Fruit fly (Drosophila melanogaster) whole organism, embryonic: ENCODE data around the gene CG31792.

Experiments used
- ATbp ChIP-seq: fragments of 200-800 bp; sonication (Bioruptor generic); optimal IDR thresholded peaks from 2 replicates; lab custom pipeline; 2017; ENCODE audit warnings: missing biosample characterization, mild to moderate bottlenecking, missing genetic modification characterization, missing genetic modification reagents
- Antp ChIP-seq: fragments of 200-800 bp; sonication (Bioruptor generic); optimal IDR thresholded peaks from 3 replicates; lab custom pipeline; 2016; ENCODE audit warnings: missing biosample characterization, missing genetic modification characterization
- Bteb2 ChIP-seq: fragments of 200-800 bp; sonication (Bioruptor generic); optimal IDR thresholded peaks from 2 replicates; lab custom pipeline; 2016; ENCODE audit warnings: missing biosample characterization, missing genetic modification characterization
- CG10267 ChIP-seq: fragments of 200-800 bp; sonication (Bioruptor generic); optimal IDR thresholded peaks from 2 replicates; lab custom pipeline; 2018; ENCODE audit warnings: missing biosample characterization, mild to moderate bottlenecking, missing genetic modification characterization, moderate library complexity
- CG10431 ChIP-seq: fragments of 200-800 bp; sonication (Bioruptor generic); optimal IDR thresholded peaks from 3 replicates; lab custom pipeline; 2018; ENCODE audit warnings: missing biosample characterization, mild to moderate bottlenecking, missing genetic modification characterization
- CG11398 ChIP-seq: fragments of 200-800 bp; sonication (Bioruptor generic); optimal IDR thresholded peaks from 2 replicates; lab custom pipeline; 2016; ENCODE audit warnings: missing biosample characterization, missing genetic modification characterization
- CG11723 ChIP-seq: fragments of 200-800 bp; sonication (Bioruptor generic); optimal IDR thresholded peaks from 2 replicates; lab custom pipeline; 2017; ENCODE audit warnings: missing biosample characterization, mild to moderate bottlenecking, missing genetic modification characterization
- CG14667 ChIP-seq: fragments of 200-800 bp; sonication (Bioruptor generic); IDR thresholded peaks from 2 replicates; pipeline ENCODE4 v1.3.6; 2022; ENCODE audit warnings: missing biosample characterization, missing genetic modification characterization
- CG15073 ChIP-seq: fragments of 200-800 bp; sonication (Bioruptor generic); optimal IDR thresholded peaks from 2 replicates; lab custom pipeline; 2016; ENCODE audit warnings: missing biosample characterization, missing genetic modification characterization
- CG15269 ChIP-seq: fragments of 200-800 bp; sonication (Bioruptor generic); optimal IDR thresholded peaks from 2 replicates; lab custom pipeline; 2018; ENCODE audit warnings: missing biosample characterization, mild to moderate bottlenecking, missing genetic modification characterization, moderate library complexity
- CG17328 ChIP-seq: fragments of 200-800 bp; sonication (Bioruptor generic); IDR thresholded peaks from 2 replicates; pipeline ENCODE4 v1.3.6; 2022; ENCODE audit warnings: missing biosample characterization, missing genetic modification characterization
- CG17361 ChIP-seq: fragments of 200-800 bp; sonication (Bioruptor generic); IDR thresholded peaks from 3 replicates; pipeline ENCODE4 v1.3.6; 2022; ENCODE audit warnings: missing biosample characterization, missing genetic modification characterization
- CG1792 ChIP-seq: fragments of 200-800 bp; sonication (Bioruptor generic); optimal IDR thresholded peaks from 2 replicates; lab custom pipeline; 2016; ENCODE audit warnings: missing biosample characterization, missing genetic modification characterization
- CG18476 ChIP-seq: fragments of 200-800 bp; sonication (Bioruptor generic); optimal IDR thresholded peaks from 2 replicates; lab custom pipeline; 2016; ENCODE audit warnings: missing biosample characterization, mild to moderate bottlenecking, missing genetic modification characterization
- CG2120 ChIP-seq: fragments of 200-800 bp; sonication (Bioruptor generic); optimal IDR thresholded peaks from 3 replicates; lab custom pipeline; 2016; ENCODE audit warnings: missing biosample characterization, missing genetic modification characterization
- CG4404 ChIP-seq: fragments of 200-800 bp; sonication (Bioruptor generic); IDR thresholded peaks from 2 replicates; pipeline ENCODE4 v1.3.6; 2022; ENCODE audit warnings: missing biosample characterization, missing genetic modification characterization
- CG8388 ChIP-seq: fragments of 200-800 bp; sonication (Bioruptor generic); optimal IDR thresholded peaks from 2 replicates; lab custom pipeline; 2019; ENCODE audit warnings: missing biosample characterization, mild to moderate bottlenecking, missing genetic modification characterization, moderate library complexity
- CG9727 ChIP-seq: fragments of 200-800 bp; sonication (Bioruptor generic); optimal IDR thresholded peaks from 3 replicates; lab custom pipeline; 2017; ENCODE audit warnings: missing biosample characterization, mild to moderate bottlenecking, missing genetic modification characterization
- CG9797 ChIP-seq: fragments of 200-800 bp; sonication (Bioruptor generic); optimal IDR thresholded peaks from 3 replicates; lab custom pipeline; 2018; ENCODE audit warnings: missing biosample characterization, mild to moderate bottlenecking, missing genetic modification characterization
- CG9817 ChIP-seq: fragments of 200-800 bp; sonication (Bioruptor generic); optimal IDR thresholded peaks from 2 replicates; lab custom pipeline; 2018; ENCODE audit warnings: missing biosample characterization, mild to moderate bottlenecking, missing genetic modification characterization, moderate library complexity
- ERR ChIP-seq: fragments of 200-800 bp; sonication (Bioruptor generic); optimal IDR thresholded peaks from 2 replicates; lab custom pipeline; 2016; ENCODE audit warnings: missing biosample characterization, missing genetic modification characterization
- Hr39 ChIP-seq: fragments of >200 bp; optimal IDR thresholded peaks from 2 replicates; lab custom pipeline; 2017
- Hr78 ChIP-seq, 2 experiments: fragments of 200-800 bp in 1 of 2; fragments of >200 bp in 1 of 2; sonication (Bioruptor generic) in 1 of 2; optimal IDR thresholded peaks; 2 replicates each; lab custom pipeline; 2017 to 2019; ENCODE audit warnings: missing biosample characterization in 2 of 2, missing genetic modification characterization in 2 of 2, mild to moderate bottlenecking in 1 of 2, moderate library complexity in 1 of 2
- Lpt ChIP-seq: fragments of >200 bp; optimal IDR thresholded peaks from 2 replicates; lab custom pipeline; 2018; ENCODE audit warnings: missing biosample characterization, missing genetic modification characterization
- MESR4 ChIP-seq: fragments of 200-800 bp; sonication (Bioruptor generic); optimal IDR thresholded peaks from 2 replicates; lab custom pipeline; 2018; ENCODE audit warnings: missing biosample characterization, mild to moderate bottlenecking, missing genetic modification characterization, moderate library complexity
- Mrtf ChIP-seq: fragments of 200-800 bp; sonication (Bioruptor generic); IDR thresholded peaks from 3 replicates; pipeline ENCODE4 v1.3.6; 2022; ENCODE audit warnings: missing biosample characterization, missing genetic modification characterization
- Usf ChIP-seq: fragments of 200-800 bp; sonication (Bioruptor generic); optimal IDR thresholded peaks from 2 replicates; lab custom pipeline; 2017; ENCODE audit warnings: missing genotype, missing biosample characterization, missing genetic modification characterization
- YL-1 ChIP-seq: fragments of 200-800 bp; sonication (Bioruptor generic); optimal IDR thresholded peaks from 3 replicates; lab custom pipeline; 2017; ENCODE audit warnings: missing biosample characterization, mild to moderate bottlenecking, missing genetic modification characterization
- corto ChIP-seq: fragments of 200-800 bp; sonication (Bioruptor generic); optimal IDR thresholded peaks from 2 replicates; lab custom pipeline; 2016; ENCODE audit warnings: missing biosample characterization, mild to moderate bottlenecking, missing genetic modification characterization, moderate library complexity
- da ChIP-seq: fragments of 200-800 bp; sonication (Bioruptor generic); optimal IDR thresholded peaks from 2 replicates; lab custom pipeline; 2016; ENCODE audit warnings: missing biosample characterization, missing genetic modification characterization
- dmrt99B ChIP-seq: fragments of 200-800 bp; sonication (Bioruptor generic); optimal IDR thresholded peaks from 2 replicates; lab custom pipeline; 2018; ENCODE audit warnings: missing biosample characterization, mild to moderate bottlenecking, missing genetic modification characterization, moderate library complexity
- dpn ChIP-seq, 2 experiments: fragments of 200-800 bp; sonication (Bioruptor generic); optimal IDR thresholded peaks; 3 replicates each; lab custom pipeline; 2016; ENCODE audit warnings: missing biosample characterization in 2 of 2, missing genetic modification characterization in 2 of 2
- emc ChIP-seq: fragments of 200-800 bp; sonication (Bioruptor generic); optimal IDR thresholded peaks from 2 replicates; lab custom pipeline; 2016; ENCODE audit warnings: missing biosample characterization, missing genetic modification characterization
- fru ChIP-seq: fragments of >200 bp; optimal IDR thresholded peaks from 2 replicates; lab custom pipeline; 2017
- gce ChIP-seq: fragments of 200-800 bp; sonication (Bioruptor generic); IDR thresholded peaks from 3 replicates; pipeline ENCODE4 v1.3.6; 2022; ENCODE audit warnings: missing biosample characterization, missing genetic modification characterization
- gt ChIP-seq: fragments of 200-800 bp; sonication (Bioruptor generic); IDR thresholded peaks from 2 replicates; pipeline ENCODE4 v1.3.6; 2022; ENCODE audit warnings: missing biosample characterization, missing genetic modification characterization
- hkb ChIP-seq, 2 experiments: fragments of 200-800 bp in 1 of 2; fragments of >200 bp in 1 of 2; sonication (Bioruptor generic) in 1 of 2; IDR thresholded peaks in 1 of 2; optimal IDR thresholded peaks in 1 of 2; 2 replicates each; pipeline versions ENCODE4 v1.3.6 to Lab custom; 2017 to 2022; ENCODE audit warnings: missing biosample characterization in 1 of 2, missing genetic modification characterization in 1 of 2
- insv ChIP-seq, 2 experiments: fragments of 200-800 bp; sonication (Bioruptor generic); optimal IDR thresholded peaks; 3 replicates each; lab custom pipeline; 2016 to 2018; ENCODE audit warnings: missing biosample characterization in 2 of 2, missing genetic modification characterization in 2 of 2
- kni ChIP-seq: fragments of 200-800 bp; sonication (Bioruptor generic); optimal IDR thresholded peaks from 3 replicates; lab custom pipeline; 2017; ENCODE audit warnings: mild to moderate bottlenecking, missing biosample characterization, missing genetic modification reagents, missing genetic modification characterization
- knrl ChIP-seq: fragments of 200-800 bp; sonication (Bioruptor generic); IDR thresholded peaks from 3 replicates; pipeline ENCODE4 v1.3.6; 2022; ENCODE audit warnings: missing biosample characterization, missing genetic modification characterization; ENCODE audit not compliant: partially characterized antibody
- lmd ChIP-seq: fragments of 200-800 bp; sonication (Bioruptor generic); IDR thresholded peaks from 2 replicates; pipeline ENCODE4 v1.3.6; 2022; ENCODE audit warnings: missing biosample characterization, missing genetic modification characterization
- lov ChIP-seq, 2 experiments: fragments of 200-800 bp in 1 of 2; fragments of >200 bp in 1 of 2; sonication (Bioruptor generic) in 1 of 2; IDR thresholded peaks in 1 of 2; optimal IDR thresholded peaks in 1 of 2; 2 replicates in 1 of 2; 3 replicates in 1 of 2; pipeline versions ENCODE4 v1.3.6 to Lab custom; 2017 to 2022; ENCODE audit warnings: missing biosample characterization in 1 of 2, missing genetic modification characterization in 1 of 2
- org-1 ChIP-seq: fragments of 200-800 bp; sonication (Bioruptor generic); optimal IDR thresholded peaks from 2 replicates; lab custom pipeline; 2017; ENCODE audit warnings: missing biosample characterization, missing genetic modification characterization
- sens-2 ChIP-seq: fragments of 200-800 bp; sonication (Bioruptor generic); IDR thresholded peaks from 2 replicates; pipeline ENCODE4 v1.3.6; 2022; ENCODE audit warnings: missing biosample characterization, missing genetic modification characterization
- so ChIP-seq: fragments of 200-800 bp; sonication (Bioruptor generic); IDR thresholded peaks from 3 replicates; pipeline ENCODE4 v1.3.6; 2022; ENCODE audit warnings: missing biosample characterization, missing genetic modification characterization
- sob ChIP-seq: fragments of 200-800 bp; sonication (Bioruptor generic); IDR thresholded peaks from 2 replicates; pipeline ENCODE4 v1.3.6; 2022; ENCODE audit warnings: missing biosample characterization, missing genetic modification characterization
- stwl ChIP-seq: fragments of 200-800 bp; sonication (Bioruptor generic); optimal IDR thresholded peaks from 3 replicates; lab custom pipeline; 2018; ENCODE audit warnings: missing biosample characterization, mild to moderate bottlenecking, missing genetic modification characterization, moderate library complexity
- tup ChIP-seq: fragments of 200-800 bp; sonication (Bioruptor generic); optimal IDR thresholded peaks from 2 replicates; lab custom pipeline; 2016; ENCODE audit warnings: missing biosample characterization, mild to moderate bottlenecking, missing genetic modification characterization, moderate library complexity
- vfl ChIP-seq: fragments of 200-800 bp; sonication (Bioruptor generic); optimal IDR thresholded peaks from 2 replicates; lab custom pipeline; 2016; ENCODE audit warnings: missing biosample characterization, missing genetic modification characterization
- zfh2 ChIP-seq: fragments of 200-800 bp; sonication (Bioruptor generic); optimal IDR thresholded peaks from 2 replicates; lab custom pipeline; 2016; ENCODE audit warnings: missing biosample characterization, missing genetic modification characterization

The CG31792 gene

DNA sequence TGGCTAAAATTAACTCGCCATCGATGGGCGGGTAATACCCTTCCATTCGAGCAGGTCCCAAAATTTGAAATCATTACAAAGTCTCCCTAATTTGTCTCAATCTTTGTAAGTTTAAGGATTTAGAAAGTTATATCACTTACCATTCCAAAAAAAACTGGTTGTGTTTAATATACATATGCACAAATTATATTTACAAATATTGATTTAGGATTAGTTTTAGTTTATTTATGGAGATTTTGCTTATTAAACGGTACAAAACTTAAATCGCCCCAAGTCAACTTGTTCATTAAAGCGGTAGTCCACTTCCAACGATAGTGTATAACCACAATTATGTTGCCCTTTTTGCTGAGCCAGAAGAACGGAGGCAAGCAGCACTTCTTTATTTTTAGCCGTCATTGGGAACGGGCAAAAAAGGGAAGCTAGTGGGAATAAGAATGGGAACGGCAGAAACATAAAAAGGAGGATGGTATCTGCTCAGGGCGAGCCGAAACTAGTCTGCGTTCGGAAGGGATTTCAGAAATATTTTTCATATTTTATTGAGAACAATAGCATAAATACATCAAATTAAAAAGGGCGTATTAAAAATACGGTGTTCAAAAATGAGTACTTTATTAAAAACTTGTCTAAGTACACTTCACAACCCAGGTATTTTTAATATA lies 49.1 kb upstream of the CG31792 start (continued):
- TF ChIP-seq stwl (tag; lab: Kevin White, UChicago) (no peak), sens-2 (no peak), Lpt (no peak), ATbp (GFP tag; lab: Kevin White, UChicago) (peak; percentile 86), CG10267 (tag; lab: Kevin White, UChicago) (peak; percentile 48), da (no peak), CG10431 (GFP tag; lab: Kevin White, UChicago) (peak; percentile 66), CG18476 (GFP tag; lab: Kevin White, UChicago) (peak; percentile 2), Antp (GFP tag; lab: Kevin White, UChicago) (no peak), CG4404 (GFP tag; lab: Robert Waterston, UW) (0 out of 2 replicates have a peak, but pooled peaks have one; percentile 22), CG17361 (GFP tag; lab: Robert Waterston, UW) (peak; percentile 82), YL-1 (GFP tag; lab: Kevin White, UChicago) (no peak), CG8388 (peak; percentile 75), lov (optimal IDR thresholded peaks at IDR 0.05; lab: Kevin White, UChicago) (no peak), lov (GFP tag; IDR thresholded peaks at IDR 0.05; lab: Robert Waterston, UW) (no peak), CG11723 (GFP tag; lab: Kevin White, UChicago) (peak; percentile 49), CG15269 (tag; lab: Kevin White, UChicago) (peak; percentile 40), emc (GFP tag; lab: Kevin White, UChicago) (no peak), Usf (GFP tag; lab: Kevin White, UChicago) (peak; percentile 36), corto (GFP tag; lab: Kevin White, UChicago) (peak; percentile 30), Hr78 (GFP tag; optimal IDR thresholded peaks at IDR 0.05; lab: Kevin White, UChicago) (peak in 1 of 2 experiments; percentile 25), kni (GFP tag; lab: Kevin White, UChicago) (no peak), fru (lab: Kevin White, UChicago) (no peak), so (GFP tag; lab: Robert Waterston, UW) (no peak), CG2120 (GFP tag; lab: Kevin White, UChicago) (peak; percentile 24), CG9817 (peak; percentile 38), CG14667 (GFP tag; lab: Robert Waterston, UW) (no peak; the same call in none of the 2 replicates), Mrtf (GFP tag; lab: Robert Waterston, UW) (no peak), CG11398 (GFP tag; lab: Kevin White, UChicago) (no peak), CG9727 (GFP tag; lab: Kevin White, UChicago) (peak; percentile 58), ERR (no peak), gce (GFP tag; lab: Robert Waterston, UW) (no peak), knrl (GFP tag; lab: Robert Waterston, UW) (no peak), Hr39 (lab: Kevin White, UChicago) (no peak), insv (GFP tag; optimal IDR thresholded peaks at IDR 0.05; lab: Kevin White, UChicago) (no peak), gt (GFP tag; lab: Robert Waterston, UW) (no peak), zfh2 (GFP tag; lab: Kevin White, UChicago) (no peak), Bteb2 (GFP tag; lab: Kevin White, UChicago) (no peak), lmd (peak; percentile 66), MESR4 (no peak), CG15073 (GFP tag; lab: Kevin White, UChicago) (peak; percentile 37), CG1792 (no peak), CG9797 (no peak), org-1 (GFP tag; lab: Kevin White, UChicago) (peak; percentile 54), CG17328 (GFP tag; lab: Robert Waterston, UW) (peak; percentile 50), dpn (GFP tag; optimal IDR thresholded peaks at IDR 0.05; lab: Kevin White, UChicago) (peak; percentile 24 to 77), tup (GFP tag; lab: Kevin White, UChicago) (no peak), dmrt99B (tag; lab: Kevin White, UChicago) (peak; percentile 73), sob (no peak), hkb (optimal IDR thresholded peaks at IDR 0.05; lab: Kevin White, UChicago) (no peak), hkb (GFP tag; IDR thresholded peaks at IDR 0.05; lab: Robert Waterston, UW) (peak; percentile 69), vfl (GFP tag; lab: Kevin White, UChicago) (no peak)
